Fruit fly (Drosophila melanogaster) whole organism, embryonic: ENCODE results near the gene CG2931.
A peak's percentile ranks its signal among the peaks of the same experiment; 100 is the strongest.

Experiments used
- Ada2b ChIP-seq: fragments of 200-800 bp; sonication (Bioruptor generic); IDR thresholded peaks from 2 replicates; pipeline ENCODE4 v1.3.6; 2022; ENCODE audit warnings: missing biosample characterization, missing genetic modification characterization
- Antp ChIP-seq: fragments of 200-800 bp; sonication (Bioruptor generic); optimal IDR thresholded peaks from 3 replicates; lab custom pipeline; 2016; ENCODE audit warnings: missing biosample characterization, missing genetic modification characterization
- Awh ChIP-seq: fragments of 200-800 bp; sonication (Bioruptor generic); IDR thresholded peaks from 2 replicates; pipeline ENCODE4, ENCODE4 v1.3.6; 2022; ENCODE audit warnings: missing biosample characterization, missing genetic modification characterization
- Bteb2 ChIP-seq: fragments of 200-800 bp; sonication (Bioruptor generic); optimal IDR thresholded peaks from 2 replicates; lab custom pipeline; 2016; ENCODE audit warnings: missing biosample characterization, missing genetic modification characterization
- CG1024 ChIP-seq: fragments of 200-800 bp; sonication (Bioruptor generic); IDR thresholded peaks from 2 replicates; pipeline ENCODE4 v1.3.6; 2022; ENCODE audit warnings: missing biosample characterization, missing genetic modification characterization
- CG12659 ChIP-seq: fragments of 200-800 bp; sonication (Bioruptor generic); optimal IDR thresholded peaks from 3 replicates; lab custom pipeline; 2017; ENCODE audit warnings: mild to moderate bottlenecking, missing biosample characterization, missing genetic modification reagents, missing genetic modification characterization
- CG14667 ChIP-seq: fragments of 200-800 bp; sonication (Bioruptor generic); IDR thresholded peaks from 2 replicates; pipeline ENCODE4 v1.3.6; 2022; ENCODE audit warnings: missing biosample characterization, missing genetic modification characterization
- CG17361 ChIP-seq: fragments of 200-800 bp; sonication (Bioruptor generic); IDR thresholded peaks from 3 replicates; pipeline ENCODE4 v1.3.6; 2022; ENCODE audit warnings: missing biosample characterization, missing genetic modification characterization
- CG17802 ChIP-seq: fragments of 200-800 bp; sonication (Bioruptor generic); optimal IDR thresholded peaks from 2 replicates; lab custom pipeline; 2018; ENCODE audit warnings: missing biosample characterization, mild to moderate bottlenecking, missing genetic modification characterization, moderate library complexity
- CG18262 ChIP-seq: fragments of 200-800 bp; optimal IDR thresholded peaks from 3 replicates; lab custom pipeline; 2019; ENCODE audit warnings: missing biosample characterization, mild to moderate bottlenecking, missing genetic modification characterization, moderate library complexity
- CG1832 ChIP-seq: fragments of 200-800 bp; sonication (Bioruptor generic); optimal IDR thresholded peaks from 2 replicates; lab custom pipeline; 2017; ENCODE audit warnings: missing biosample characterization, mild to moderate bottlenecking, missing genetic modification characterization, inconsistent platforms
- CG2199 ChIP-seq: fragments of 200-800 bp; sonication (Bioruptor generic); IDR thresholded peaks from 3 replicates; pipeline ENCODE4 v1.3.6; 2022; ENCODE audit warnings: missing biosample characterization, missing genetic modification characterization
- CG2875 ChIP-seq: fragments of 200-800 bp; sonication (Bioruptor generic); optimal IDR thresholded peaks from 2 replicates; lab custom pipeline; 2017; ENCODE audit warnings: missing biosample characterization, mild to moderate bottlenecking, missing genetic modification characterization, missing genetic modification reagents
- CG31224 ChIP-seq: fragments of 200-800 bp; sonication (Bioruptor generic); IDR thresholded peaks from 2 replicates; pipeline ENCODE4 v1.3.6; 2022; ENCODE audit warnings: missing biosample characterization, missing genetic modification characterization
- CG3163 ChIP-seq: fragments of 200-800 bp; sonication (Bioruptor generic); optimal IDR thresholded peaks from 3 replicates; lab custom pipeline; 2016; ENCODE audit warnings: missing biosample characterization, missing genetic modification characterization
- CG32532 ChIP-seq: fragments of 200-800 bp; sonication (Bioruptor generic); IDR thresholded peaks from 2 replicates; pipeline ENCODE4 v1.3.6; 2022; ENCODE audit warnings: missing biosample characterization, missing genetic modification characterization
- CG4854 ChIP-seq: fragments of 200-800 bp; sonication (Bioruptor generic); optimal IDR thresholded peaks from 2 replicates; lab custom pipeline; 2016; ENCODE audit warnings: missing biosample characterization, missing genetic modification characterization, inconsistent platforms
- CG8765 ChIP-seq: fragments of 200-800 bp; sonication (Bioruptor generic); IDR thresholded peaks from 2 replicates; pipeline ENCODE4 v1.3.6; 2022; ENCODE audit warnings: missing biosample characterization, missing genetic modification characterization
- CG8924 ChIP-seq: fragments of 200-800 bp; optimal IDR thresholded peaks from 3 replicates; lab custom pipeline; 2019; ENCODE audit warnings: missing biosample characterization, mild to moderate bottlenecking, missing genetic modification characterization, moderate library complexity
- CG9609 ChIP-seq: fragments of 200-800 bp; sonication (Bioruptor generic); optimal IDR thresholded peaks from 3 replicates; lab custom pipeline; 2016; ENCODE audit warnings: missing biosample characterization, missing genetic modification characterization
- CHES-1-like ChIP-seq: fragments of 200-800 bp; sonication (Bioruptor generic); optimal IDR thresholded peaks from 2 replicates; lab custom pipeline; 2016; ENCODE audit warnings: missing biosample characterization, missing genetic modification characterization
- D19A ChIP-seq: fragments of 200-800 bp; optimal IDR thresholded peaks from 3 replicates; lab custom pipeline; 2019; ENCODE audit warnings: missing biosample characterization, mild to moderate bottlenecking, missing genetic modification characterization, moderate library complexity
- Doc3 ChIP-seq: fragments of 200-800 bp; sonication (Bioruptor generic); IDR thresholded peaks from 3 replicates; pipeline ENCODE4 v1.3.6; 2022; ENCODE audit warnings: missing biosample characterization, missing genetic modification characterization; ENCODE audit not compliant: partially characterized antibody
- Ets97D ChIP-seq: fragments of 200-800 bp; sonication (Bioruptor generic); optimal IDR thresholded peaks from 3 replicates; lab custom pipeline; 2016; ENCODE audit warnings: missing biosample characterization, missing genetic modification characterization
- Hmr ChIP-seq: fragments of 200-800 bp; sonication (Bioruptor generic); optimal IDR thresholded peaks from 3 replicates; lab custom pipeline; 2017; ENCODE audit warnings: mild to moderate bottlenecking, missing biosample characterization, missing genetic modification reagents, missing genetic modification characterization
- Hmx ChIP-seq: fragments of 200-800 bp; sonication (Bioruptor generic); optimal IDR thresholded peaks from 2 replicates; lab custom pipeline; 2016; ENCODE audit warnings: missing biosample characterization, missing genetic modification characterization
- Jarid2 ChIP-seq: fragments of 200-800 bp; sonication (Bioruptor generic); optimal IDR thresholded peaks from 3 replicates; lab custom pipeline; 2017; ENCODE audit warnings: mild to moderate bottlenecking, missing biosample characterization, missing genetic modification reagents, missing genetic modification characterization
- Lim3 ChIP-seq: fragments of 200-800 bp; sonication (Bioruptor generic); IDR thresholded peaks from 2 replicates; pipeline ENCODE4 v1.3.6; 2022; ENCODE audit warnings: missing biosample characterization, missing genetic modification characterization
- Lpt ChIP-seq: fragments of >200 bp; optimal IDR thresholded peaks from 2 replicates; lab custom pipeline; 2018; ENCODE audit warnings: missing biosample characterization, missing genetic modification characterization
- MBD-R2 ChIP-seq: fragments of 200-800 bp; sonication (Bioruptor generic); IDR thresholded peaks from 2 replicates; pipeline ENCODE4 v1.3.6; 2022; ENCODE audit warnings: missing biosample characterization, missing genetic modification characterization
- Meics ChIP-seq: fragments of 200-800 bp; sonication (Bioruptor generic); optimal IDR thresholded peaks from 2 replicates; lab custom pipeline; 2017; ENCODE audit warnings: missing biosample characterization, mild to moderate bottlenecking, missing genetic modification characterization
- NFAT ChIP-seq: fragments of 200-800 bp; sonication (Bioruptor generic); IDR thresholded peaks from 2 replicates; pipeline ENCODE4 v1.3.6; 2022; ENCODE audit warnings: missing biosample characterization, missing genetic modification characterization
- Ptx1 ChIP-seq: fragments of 200-800 bp; sonication (Bioruptor generic); IDR thresholded peaks from 2 replicates; pipeline ENCODE4 v1.3.6; 2022; ENCODE audit warnings: missing biosample characterization, missing genetic modification characterization
- Side ChIP-seq: fragments of 200-800 bp; sonication (Bioruptor generic); optimal IDR thresholded peaks from 2 replicates; lab custom pipeline; 2016; ENCODE audit warnings: missing biosample characterization, missing genetic modification characterization
- TFAM ChIP-seq: fragments of 200-800 bp; sonication (Bioruptor generic); optimal IDR thresholded peaks from 2 replicates; lab custom pipeline; 2017; ENCODE audit warnings: missing biosample characterization, missing genetic modification characterization, inconsistent platforms
- al ChIP-seq: fragments of 200-800 bp; sonication (Bioruptor generic); IDR thresholded peaks from 2 replicates; pipeline ENCODE4 v1.3.6; 2022; ENCODE audit warnings: missing biosample characterization, missing genetic modification characterization
- aop ChIP-seq: fragments of 200-800 bp; sonication (Bioruptor generic); IDR thresholded peaks from 2 replicates; pipeline ENCODE4 v1.3.6; 2022; ENCODE audit warnings: missing biosample characterization, missing genetic modification characterization
- ara ChIP-seq: fragments of 200-800 bp; sonication (Bioruptor generic); IDR thresholded peaks from 2 replicates; pipeline ENCODE4 v1.3.6; 2022; ENCODE audit warnings: missing biosample characterization, missing genetic modification characterization
- bbx ChIP-seq: fragments of 200-800 bp; sonication (Bioruptor generic); IDR thresholded peaks from 2 replicates; pipeline ENCODE4 v1.3.6; 2022; ENCODE audit warnings: missing biosample characterization, missing genetic modification characterization; ENCODE audit not compliant: partially characterized antibody
- caup ChIP-seq: fragments of 200-800 bp; sonication (Bioruptor generic); optimal IDR thresholded peaks from 3 replicates; lab custom pipeline; 2017; ENCODE audit warnings: missing biosample characterization, mild to moderate bottlenecking, missing genetic modification characterization, moderate library complexity; ENCODE audit not compliant: severe bottlenecking
- cg ChIP-seq: fragments of 200-800 bp; sonication (Bioruptor generic); optimal IDR thresholded peaks from 3 replicates; lab custom pipeline; 2019; ENCODE audit warnings: missing biosample characterization, mild to moderate bottlenecking, missing genetic modification characterization, moderate library complexity
- chif ChIP-seq, 2 experiments: fragments of 200-800 bp; sonication (Bioruptor generic); optimal IDR thresholded peaks; 3 replicates each; lab custom pipeline; 2016; ENCODE audit warnings: missing biosample characterization in 2 of 2, missing genetic modification characterization in 2 of 2
- crc ChIP-seq: fragments of 200-800 bp; sonication (Bioruptor generic); optimal IDR thresholded peaks from 2 replicates; lab custom pipeline; 2016; ENCODE audit warnings: missing biosample characterization, missing genetic modification characterization
- dmrt11E ChIP-seq: fragments of 200-800 bp; sonication (Bioruptor generic); optimal IDR thresholded peaks from 3 replicates; lab custom pipeline; 2018; ENCODE audit warnings: missing biosample characterization, mild to moderate bottlenecking, missing genetic modification characterization, moderate library complexity
- hbn ChIP-seq: fragments of 200-800 bp; sonication (Bioruptor generic); IDR thresholded peaks from 2 replicates; pipeline ENCODE4 v1.3.6; 2022; ENCODE audit warnings: missing biosample characterization, missing genetic modification characterization; ENCODE audit not compliant: partially characterized antibody
- jing ChIP-seq: fragments of 200-800 bp; sonication (Bioruptor generic); optimal IDR thresholded peaks from 2 replicates; lab custom pipeline; 2018; ENCODE audit warnings: missing biosample characterization, mild to moderate bottlenecking, missing genetic modification characterization
- klu ChIP-seq: fragments of 200-800 bp; sonication (Bioruptor generic); IDR thresholded peaks from 2 replicates; pipeline ENCODE4 v1.3.6; 2022; ENCODE audit warnings: missing biosample characterization, missing genetic modification characterization
- pan ChIP-seq, 4 experiments: fragments of >200 bp in 3 of 4; fragments of 200-800 bp in 1 of 4; sonication (Bioruptor generic) in 1 of 4; optimal IDR thresholded peaks in 3 of 4; IDR thresholded peaks in 1 of 4; 2 replicates each; pipeline versions ENCODE4 v1.3.6 to Lab custom; 2017 to 2022; ENCODE audit warnings: missing biosample characterization in 2 of 4, missing genetic modification characterization in 2 of 4, mixed read lengths in 1 of 4
- pita ChIP-seq: fragments of 200-800 bp; sonication (Bioruptor generic); optimal IDR thresholded peaks from 2 replicates; lab custom pipeline; 2017; ENCODE audit warnings: missing biosample characterization, mild to moderate bottlenecking, missing genetic modification characterization
- ranshi ChIP-seq: fragments of 200-800 bp; sonication (Bioruptor generic); IDR thresholded peaks from 2 replicates; pipeline ENCODE4 v1.3.6; 2022; ENCODE audit warnings: missing biosample characterization, missing genetic modification characterization
- sens ChIP-seq: fragments of 200-800 bp; sonication (Bioruptor generic); peaks from one replicate; lab custom pipeline; 2016; ENCODE audit warnings: missing biosample characterization, missing genetic modification characterization
- shn ChIP-seq: fragments of 200-800 bp; sonication (Bioruptor generic); optimal IDR thresholded peaks from 3 replicates; lab custom pipeline; 2016; ENCODE audit warnings: missing biosample characterization, missing genetic modification characterization

CG2931 gene

DNA sequence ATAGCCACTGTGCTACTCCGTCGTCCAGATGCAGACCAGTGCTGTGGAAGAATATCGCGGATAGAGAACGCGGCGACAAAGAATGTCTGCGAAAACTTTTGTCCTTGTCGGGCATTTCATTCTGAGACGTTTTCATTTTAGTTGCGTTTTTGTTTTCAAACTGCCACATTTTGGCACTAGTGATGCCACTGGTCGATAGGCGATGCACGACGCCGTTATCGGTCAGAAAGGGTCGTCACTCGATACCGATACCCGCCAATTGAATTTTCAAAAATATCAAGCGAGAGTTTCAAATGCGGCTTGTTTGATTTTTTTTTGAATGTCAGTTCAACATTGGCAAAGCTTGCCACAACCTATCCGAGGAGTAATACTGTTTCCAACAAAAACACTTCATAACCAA, 18.0 kb downstream of the CG2931 start (continued):
- TF ChIP-seq CG1832 (GFP tag; lab: Kevin White, UChicago) (no peak), TFAM (GFP tag; lab: Kevin White, UChicago) (no peak), ranshi (GFP tag; lab: Robert Waterston, UW) (no peak), sens (GFP tag; lab: Kevin White, UChicago) (peak; percentile 62), CG8924 (no peak), CG31224 (GFP tag; lab: Robert Waterston, UW) (no peak), Awh (no peak), Doc3 (GFP tag; lab: Robert Waterston, UW) (peak; percentile 48), CG32532 (GFP tag; lab: Robert Waterston, UW) (no peak), Ada2b (GFP tag; lab: Robert Waterston, UW) (no peak), CG12659 (no peak), CG18262 (tag; lab: Kevin White, UChicago) (no peak), CG4854 (no peak), pan (optimal IDR thresholded peaks at IDR 0.05; lab: Kevin White, UChicago) (no peak), pan (GFP tag; optimal IDR thresholded peaks at IDR 0.05 in 1 of 2, IDR thresholded peaks at IDR 0.05 in 1 of 2) (no peak), Meics (no peak), crc (GFP tag; lab: Kevin White, UChicago) (no peak), D19A (no peak), Lim3 (GFP tag; lab: Robert Waterston, UW) (no peak), MBD-R2 (peak; percentile 61; the same call in 1 of the 2 replicates), CG17802 (tag; lab: Kevin White, UChicago) (no peak), jing (no peak), Lpt (GFP tag; lab: Kevin White, UChicago) (no peak), Ets97D (GFP tag; lab: Kevin White, UChicago) (no peak), NFAT (no peak), CG2875 (GFP tag; lab: Kevin White, UChicago) (no peak), CG17361 (GFP tag; lab: Robert Waterston, UW) (no peak), hbn (GFP tag; lab: Robert Waterston, UW) (peak; percentile 53), CG14667 (GFP tag; lab: Robert Waterston, UW) (no peak), CHES-1-like (GFP tag; lab: Kevin White, UChicago) (no peak), pita (GFP tag; lab: Kevin White, UChicago) (no peak), aop (GFP tag; lab: Robert Waterston, UW) (no peak), CG3163 (no peak), CG8765 (no peak), klu (no peak), Ptx1 (no peak), Hmr (GFP tag; lab: Kevin White, UChicago) (no peak), shn (GFP tag; lab: Kevin White, UChicago) (no peak), Jarid2 (GFP tag; lab: Kevin White, UChicago) (no peak), ara (GFP tag; lab: Robert Waterston, UW) (no peak), CG9609 (GFP tag; lab: Kevin White, UChicago) (no peak), Bteb2 (GFP tag; lab: Kevin White, UChicago) (no peak), CG2199 (GFP tag; lab: Robert Waterston, UW) (0 out of 3 replicates have a peak, but pooled peaks have one; percentile 45), Antp (GFP tag; lab: Kevin White, UChicago) (no peak), al (no peak), dmrt11E (tag; lab: Kevin White, UChicago) (no peak), bbx (GFP tag; lab: Robert Waterston, UW) (peak; percentile 70), caup (GFP tag; lab: Kevin White, UChicago) (no peak), cg (GFP tag; lab: Kevin White, UChicago) (no peak), Hmx (GFP tag; lab: Kevin White, UChicago) (no peak), chif (GFP tag; optimal IDR thresholded peaks at IDR 0.05; lab: Kevin White, UChicago) (no peak), CG1024 (no peak), Side (GFP tag; lab: Kevin White, UChicago) (no peak)
